Worm (Caenorhabditis elegans) whole organism, late embryonic: Measurements from ENCODE around the gene snpc-1.2.

Source experiments
- C38D4.7 ChIP-seq: fragments of 200-800 bp; sonication (Bioruptor generic); optimal IDR thresholded peaks from 2 replicates; lab custom pipeline; 2018; ENCODE audit warnings: mild to moderate bottlenecking, missing genetic modification characterization, moderate library complexity, missing compliant biosample characterization
- F13H6.1 ChIP-seq: sonication (generic microtip); optimal IDR thresholded peaks from 2 replicates; lab custom pipeline; 2016; ENCODE audit warnings: missing genetic modification characterization, missing compliant biosample characterization
- K02D7.2 ChIP-seq: sonication (generic microtip); optimal IDR thresholded peaks from 2 replicates; lab custom pipeline; 2017; ENCODE audit warnings: mild to moderate bottlenecking, missing genetic modification characterization, missing compliant biosample characterization
- K09A11.1 ChIP-seq: sonication (generic microtip); optimal IDR thresholded peaks from 2 replicates; lab custom pipeline; 2017; ENCODE audit warnings: antibody characterized with exemption, mild to moderate bottlenecking, missing genetic modification characterization, missing compliant biosample characterization; ENCODE audit not compliant: insufficient read depth
- Y22D7AL.16 ChIP-seq: sonication (generic microtip); optimal IDR thresholded peaks from 2 replicates; lab custom pipeline; 2016; ENCODE audit warnings: missing genetic modification characterization, missing compliant biosample characterization
- ahr-1 ChIP-seq: sonication (generic microtip); optimal IDR thresholded peaks from 2 replicates; lab custom pipeline; 2016; ENCODE audit warnings: missing genetic modification characterization, missing compliant biosample characterization
- ceh-14 ChIP-seq: sonication (generic microtip); optimal IDR thresholded peaks from 2 replicates; lab custom pipeline; 2016; ENCODE audit warnings: missing genotype, missing genetic modification characterization, missing compliant biosample characterization
- ceh-18 ChIP-seq: sonication (generic microtip); optimal IDR thresholded peaks from 2 replicates; lab custom pipeline; 2016; ENCODE audit warnings: missing genetic modification characterization, missing compliant biosample characterization
- ceh-19 ChIP-seq: fragments of 200-800 bp; sonication (Bioruptor generic); optimal IDR thresholded peaks from 2 replicates; lab custom pipeline; 2018; ENCODE audit warnings: mild to moderate bottlenecking, missing genetic modification characterization, missing compliant biosample characterization
- ceh-22 ChIP-seq: sonication (generic microtip); optimal IDR thresholded peaks from 2 replicates; lab custom pipeline; 2017; ENCODE audit warnings: missing biosample characterization, missing genetic modification characterization
- ceh-34 ChIP-seq: sonication (generic microtip); optimal IDR thresholded peaks from 2 replicates; lab custom pipeline; 2016; ENCODE audit warnings: mild to moderate bottlenecking, missing genetic modification characterization, missing compliant biosample characterization
- ceh-45 ChIP-seq: fragments of 200-800 bp; sonication (Bioruptor generic); IDR thresholded peaks from 2 replicates; pipeline ENCODE4 v1.3.6; 2022; ENCODE audit warnings: missing genetic modification reagents, missing genetic modification characterization, missing compliant biosample characterization
- ceh-48 ChIP-seq: sonication (generic microtip); optimal IDR thresholded peaks from 2 replicates; lab custom pipeline; 2016; ENCODE audit warnings: missing genetic modification characterization, inconsistent platforms, missing compliant biosample characterization
- ceh-6 ChIP-seq: fragments of 200-800 bp; sonication (Bioruptor generic); optimal IDR thresholded peaks from 2 replicates; lab custom pipeline; 2018; ENCODE audit warnings: mild to moderate bottlenecking, missing genetic modification characterization, missing compliant biosample characterization
- che-1 ChIP-seq: sonication (generic microtip); optimal IDR thresholded peaks from 2 replicates; lab custom pipeline; 2016; ENCODE audit warnings: mild to moderate bottlenecking, missing genetic modification characterization, missing compliant biosample characterization
- dmd-4 ChIP-seq: sonication (generic microtip); optimal IDR thresholded peaks from 2 replicates; lab custom pipeline; 2016; ENCODE audit warnings: borderline replicate concordance, missing genetic modification characterization, missing compliant biosample characterization
- dve-1 ChIP-seq: sonication (generic microtip); optimal IDR thresholded peaks from 2 replicates; lab custom pipeline; 2017; ENCODE audit warnings: antibody characterized with exemption, mild to moderate bottlenecking, missing genetic modification characterization, missing compliant biosample characterization
- elt-2 ChIP-seq: sonication (generic microtip); optimal IDR thresholded peaks from 2 replicates; lab custom pipeline; 2016; ENCODE audit warnings: missing genetic modification reagents, missing genetic modification characterization, missing compliant biosample characterization
- eyg-1 ChIP-seq: sonication (generic microtip); optimal IDR thresholded peaks from 2 replicates; lab custom pipeline; 2016; ENCODE audit warnings: missing genotype, missing genetic modification characterization, missing compliant biosample characterization
- fkh-6 ChIP-seq: sonication (generic microtip); optimal IDR thresholded peaks from 2 replicates; lab custom pipeline; 2016; ENCODE audit warnings: missing genetic modification characterization, missing compliant biosample characterization
- gmeb-2 ChIP-seq: sonication (generic microtip); optimal IDR thresholded peaks from 2 replicates; lab custom pipeline; 2016; ENCODE audit warnings: missing genetic modification characterization, inconsistent platforms, missing compliant biosample characterization
- hlh-13 ChIP-seq: fragments of 200-800 bp; sonication (Bioruptor generic); optimal IDR thresholded peaks from 2 replicates; lab custom pipeline; 2018; ENCODE audit warnings: mild to moderate bottlenecking, missing genetic modification characterization, missing compliant biosample characterization
- hlh-15 ChIP-seq: sonication (generic microtip); optimal IDR thresholded peaks from 2 replicates; lab custom pipeline; 2016; ENCODE audit warnings: missing genetic modification characterization, missing compliant biosample characterization
- hlh-30 ChIP-seq: sonication (generic microtip); optimal IDR thresholded peaks from 2 replicates; lab custom pipeline; 2017; ENCODE audit warnings: antibody characterized with exemption, missing genetic modification characterization, missing compliant biosample characterization; ENCODE audit not compliant: insufficient read depth
- hlh-6 ChIP-seq: sonication (generic microtip); optimal IDR thresholded peaks from 2 replicates; lab custom pipeline; 2016; ENCODE audit warnings: missing genotype, missing genetic modification characterization, missing compliant biosample characterization
- lin-11 ChIP-seq: fragments of 200-800 bp; sonication (Bioruptor generic); optimal IDR thresholded peaks from 2 replicates; lab custom pipeline; 2018; ENCODE audit warnings: mild to moderate bottlenecking, missing genetic modification characterization, missing compliant biosample characterization
- madf-2 ChIP-seq: sonication (generic microtip); optimal IDR thresholded peaks from 2 replicates; lab custom pipeline; 2017; ENCODE audit warnings: missing genetic modification characterization, missing compliant biosample characterization
- mec-3 ChIP-seq: sonication (generic microtip); optimal IDR thresholded peaks from 2 replicates; lab custom pipeline; 2016; ENCODE audit warnings: borderline replicate concordance, missing genetic modification characterization, missing compliant biosample characterization
- nfya-1 ChIP-seq: sonication (generic microtip); optimal IDR thresholded peaks from 2 replicates; lab custom pipeline; 2017; ENCODE audit warnings: missing genetic modification characterization, mild to moderate bottlenecking, missing compliant biosample characterization, antibody characterized with exemption, moderate library complexity
- nhr-11 ChIP-seq: fragments of 150-350 bp; optimal IDR thresholded peaks from 2 replicates; lab custom pipeline; 2014; ENCODE audit warnings: missing biosample characterization, missing genetic modification characterization
- odd-2 ChIP-seq: sonication (generic microtip); optimal IDR thresholded peaks from 2 replicates; lab custom pipeline; 2017; ENCODE audit warnings: antibody characterized with exemption, mild to moderate bottlenecking, missing genetic modification characterization, missing compliant biosample characterization
- pag-3 ChIP-seq: sonication (generic microtip); optimal IDR thresholded peaks from 2 replicates; lab custom pipeline; 2016; ENCODE audit warnings: missing compliant biosample characterization, missing genetic modification characterization, borderline replicate concordance
- pax-1 ChIP-seq: fragments of 150-350 bp; optimal IDR thresholded peaks from 2 replicates; lab custom pipeline; 2014; ENCODE audit warnings: missing biosample characterization, missing genetic modification characterization
- pha-4 ChIP-seq: fragments of 150-350 bp; optimal IDR thresholded peaks from 2 replicates; lab custom pipeline; 2018; ENCODE audit warnings: missing biosample characterization, missing genetic modification reagents, missing genetic modification characterization
- pqm-1 ChIP-seq: sonication (generic microtip); optimal IDR thresholded peaks from 2 replicates; lab custom pipeline; 2016; ENCODE audit warnings: missing genetic modification characterization, missing compliant biosample characterization
- pros-1 ChIP-seq: fragments of 150-350 bp; optimal IDR thresholded peaks from 2 replicates; lab custom pipeline; 2014; ENCODE audit warnings: missing biosample characterization, missing genetic modification reagents, missing genetic modification characterization
- ref-2 ChIP-seq: sonication (generic microtip); optimal IDR thresholded peaks from 2 replicates; lab custom pipeline; 2016; ENCODE audit warnings: missing genetic modification characterization, missing compliant biosample characterization
- rnt-1 ChIP-seq: sonication (generic microtip); optimal IDR thresholded peaks from 2 replicates; lab custom pipeline; 2016; ENCODE audit warnings: missing genetic modification characterization, missing compliant biosample characterization
- sox-2 ChIP-seq: fragments of 200-800 bp; sonication (Bioruptor generic); IDR thresholded peaks from 2 replicates; pipeline ENCODE4 v1.3.6; 2022; ENCODE audit warnings: missing genetic modification reagents, missing genetic modification characterization, missing compliant biosample characterization
- sox-4 ChIP-seq: sonication (generic microtip); optimal IDR thresholded peaks from 2 replicates; lab custom pipeline; 2017; ENCODE audit warnings: mild to moderate bottlenecking, missing genetic modification characterization, inconsistent platforms, missing compliant biosample characterization
- tbx-2 ChIP-seq: sonication (generic microtip); optimal IDR thresholded peaks from 2 replicates; lab custom pipeline; 2016; ENCODE audit warnings: missing genetic modification characterization, missing compliant biosample characterization
- tbx-7 ChIP-seq: sonication (generic microtip); optimal IDR thresholded peaks from 2 replicates; lab custom pipeline; 2016; ENCODE audit warnings: missing genotype, missing genetic modification characterization, missing compliant biosample characterization
- ttx-3 ChIP-seq: sonication (generic microtip); optimal IDR thresholded peaks from 2 replicates; lab custom pipeline; 2016; ENCODE audit warnings: missing genetic modification reagents, missing genetic modification characterization, missing compliant biosample characterization
- unc-3 ChIP-seq, 2 experiments: fragments of 200-800 bp in 1 of 2; sonication (Bioruptor generic) in 1 of 2; sonication (generic microtip) in 1 of 2; conservative IDR thresholded peaks in 1 of 2; optimal IDR thresholded peaks in 1 of 2; 2 replicates each; pipeline versions ENCODE4 v1.3.6 to Lab custom; 2016 to 2022; ENCODE audit warnings: missing compliant biosample characterization in 2 of 2, missing genetic modification characterization in 2 of 2, missing genetic modification reagents in 1 of 2
- unc-42 ChIP-seq: sonication (generic microtip); optimal IDR thresholded peaks from 2 replicates; lab custom pipeline; 2016; ENCODE audit warnings: missing genotype, missing genetic modification characterization, missing compliant biosample characterization
- ztf-16 ChIP-seq: sonication (generic microtip); optimal IDR thresholded peaks from 2 replicates; lab custom pipeline; 2017; ENCODE audit warnings: missing genetic modification characterization, missing compliant biosample characterization

Gene snpc-1.2

DNA sequence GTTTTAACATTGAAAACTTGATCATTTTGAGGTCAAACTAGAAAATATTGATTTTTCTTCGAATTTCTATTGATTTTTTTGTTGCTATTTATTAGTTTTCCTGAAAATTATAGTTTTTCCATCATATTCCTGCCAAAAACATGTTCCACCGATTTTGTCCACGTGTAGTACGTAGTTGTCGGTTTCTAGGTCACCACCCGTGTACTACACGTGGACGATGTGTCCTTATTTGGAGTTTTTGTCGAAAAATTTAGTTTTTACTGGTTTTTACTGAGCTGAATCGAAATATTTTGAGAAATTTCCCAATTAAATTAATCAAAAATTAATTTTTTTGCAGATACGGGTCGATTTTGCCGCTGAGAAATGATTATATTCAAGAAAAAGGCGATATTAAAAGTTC is 18.4 kb upstream of the snpc-1.2 start (continued):
- TF ChIP-seq madf-2 (tag; lab: Kevin White, UChicago) = no peak
- no peak for TF ChIP-seq lin-11 (tag; lab: Kevin White, UChicago)
- TF ChIP-seq pqm-1 = no peak
- TF ChIP-seq ref-2 (tag; lab: Kevin White, UChicago) = peak; percentile 71
- no peak for TF ChIP-seq K02D7.2 (tag; lab: Kevin White, UChicago)
- TF ChIP-seq pax-1 (tag; lab: Kevin White, UChicago) = no peak
- TF ChIP-seq odd-2 (tag; lab: Kevin White, UChicago) = no peak
- TF ChIP-seq F13H6.1 = no peak
- TF ChIP-seq ttx-3 (tag; lab: Kevin White, UChicago) = no peak
- no peak for TF ChIP-seq ceh-18 (tag; lab: Kevin White, UChicago)
- TF ChIP-seq pha-4 = no peak
- no peak for TF ChIP-seq hlh-15 (tag; lab: Kevin White, UChicago)
- TF ChIP-seq che-1 (tag; lab: Kevin White, UChicago) = no peak
- peak; percentile 22 for TF ChIP-seq elt-2 (tag; lab: Kevin White, UChicago)
- TF ChIP-seq ceh-6 = no peak
- TF ChIP-seq hlh-6 = no peak
- peak; percentile 59 for TF ChIP-seq rnt-1 (tag; lab: Kevin White, UChicago)
- TF ChIP-seq mec-3 (tag; lab: Kevin White, UChicago) = no peak
- TF ChIP-seq ceh-19 (GFP tag; lab: Kevin White, UChicago) = no peak
- no peak for TF ChIP-seq gmeb-2 (tag; lab: Kevin White, UChicago)
- TF ChIP-seq fkh-6 (tag; lab: Kevin White, UChicago) = peak; percentile 50
- TF ChIP-seq unc-3 (GFP tag; conservative IDR thresholded peaks at IDR 0.05; lab: Robert Waterston, UW) = no peak
- TF ChIP-seq unc-3 (tag; optimal IDR thresholded peaks at IDR 0.05; lab: Kevin White, UChicago) = no peak
- no peak for TF ChIP-seq sox-2 (GFP tag; lab: Robert Waterston, UW)
- TF ChIP-seq hlh-30 = no peak
- TF ChIP-seq ceh-48 (tag; lab: Kevin White, UChicago) = no peak
- no peak for TF ChIP-seq nhr-11 (tag; lab: Kevin White, UChicago)
- no peak for TF ChIP-seq eyg-1 (tag; lab: Kevin White, UChicago)
- no peak for TF ChIP-seq ceh-34 (tag; lab: Kevin White, UChicago)
- no peak for TF ChIP-seq dmd-4 (tag; lab: Kevin White, UChicago)
- no peak for TF ChIP-seq ceh-22 (tag; lab: Kevin White, UChicago)
- TF ChIP-seq Y22D7AL.16 (tag; lab: Kevin White, UChicago) = no peak
- TF ChIP-seq pros-1 (tag; lab: Kevin White, UChicago) = no peak
- no peak for TF ChIP-seq ceh-45 (GFP tag; lab: Robert Waterston, UW)

- no peak for TF ChIP-seq eyg-1 (tag; lab: Kevin White, UChicago)
- TF ChIP-seq dmd-4 (tag; lab: Kevin White, UChicago) = no peak
- TF ChIP-seq tbx-2 (tag; lab: Kevin White, UChicago) = no peak
- no peak for TF ChIP-seq sox-4 (tag; lab: Kevin White, UChicago)
- no peak for TF ChIP-seq K02D7.2 (tag; lab: Kevin White, UChicago)
- TF ChIP-seq K09A11.1 (tag; lab: Kevin White, UChicago) = no peak
- no peak for TF ChIP-seq mec-3 (tag; lab: Kevin White, UChicago)
- TF ChIP-seq hlh-15 (tag; lab: Kevin White, UChicago) = no peak
These were observed 17.7 kb upstream of the snpc-1.2 start, which contains the start of gene gly-5 for ce11 chrIII:13187090-13187489. TSS of gene gly-5 (plus strand) at chrIII:13187390.

DNA sequence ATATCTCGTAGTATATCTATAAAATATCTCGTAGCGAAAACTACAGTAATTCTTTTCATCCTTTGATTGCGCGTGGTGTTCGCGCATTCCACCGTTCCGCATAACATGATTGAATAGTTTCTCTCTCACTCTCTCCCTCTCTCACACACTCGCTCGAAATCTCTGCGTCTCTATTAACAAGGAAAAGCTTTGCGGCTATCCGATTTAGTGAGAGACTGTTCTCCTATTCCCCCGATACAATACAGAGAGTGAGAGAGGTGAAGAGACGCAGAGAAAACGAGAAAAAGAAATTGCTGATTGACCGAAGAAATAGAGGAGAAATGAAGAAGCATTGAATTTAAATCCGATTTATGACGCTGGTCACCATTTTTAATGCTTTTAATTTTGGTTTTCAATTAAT is 12.7 kb upstream of the snpc-1.2 start:
- TF ChIP-seq nfya-1 (peak; percentile 63), pag-3 (no peak), tbx-7 (tag; lab: Kevin White, UChicago) (no peak), che-1 (tag; lab: Kevin White, UChicago) (no peak), sox-2 (GFP tag; lab: Robert Waterston, UW) (no peak), ahr-1 (tag; lab: Kevin White, UChicago) (no peak), fkh-6 (tag; lab: Kevin White, UChicago) (no peak), tbx-2 (tag; lab: Kevin White, UChicago) (peak; percentile 47), rnt-1 (tag; lab: Kevin White, UChicago) (peak; percentile 58), lin-11 (tag; lab: Kevin White, UChicago) (no peak), hlh-13 (no peak), madf-2 (tag; lab: Kevin White, UChicago) (no peak), ztf-16 (peak; percentile 13), unc-42 (tag; lab: Kevin White, UChicago) (no peak), unc-3 (GFP tag; conservative IDR thresholded peaks at IDR 0.05; lab: Robert Waterston, UW) (no peak), unc-3 (tag; optimal IDR thresholded peaks at IDR 0.05; lab: Kevin White, UChicago) (no peak), odd-2 (tag; lab: Kevin White, UChicago) (no peak), dve-1 (tag; lab: Kevin White, UChicago) (peak; percentile 44), K02D7.2 (tag; lab: Kevin White, UChicago) (no peak), ref-2 (tag; lab: Kevin White, UChicago) (peak; percentile 36), Y22D7AL.16 (tag; lab: Kevin White, UChicago) (no peak), dmd-4 (tag; lab: Kevin White, UChicago) (no peak), ceh-14 (no peak), C38D4.7 (GFP tag; lab: Kevin White, UChicago) (no peak)
